Worm (Caenorhabditis elegans) whole organism, late embryonic: ENCODE measurements around the gene Y17G9B.4.

ENCODE experiments used
- K02D7.2 ChIP-seq: sonication (generic microtip); optimal IDR thresholded peaks from 2 replicates; lab custom pipeline; 2017; ENCODE audit warnings: mild to moderate bottlenecking, missing genetic modification characterization, missing compliant biosample characterization
- ceh-2 ChIP-seq: sonication (generic microtip); optimal IDR thresholded peaks from 2 replicates; lab custom pipeline; 2016; ENCODE audit warnings: missing genotype, missing genetic modification characterization, missing compliant biosample characterization
- fkh-10 ChIP-seq: fragments of 150-350 bp; optimal IDR thresholded peaks from 2 replicates; lab custom pipeline; 2014; ENCODE audit warnings: missing biosample characterization, missing genetic modification reagents, missing genetic modification characterization
- hlh-13 ChIP-seq: fragments of 200-800 bp; sonication (Bioruptor generic); optimal IDR thresholded peaks from 2 replicates; lab custom pipeline; 2018; ENCODE audit warnings: mild to moderate bottlenecking, missing genetic modification characterization, missing compliant biosample characterization
- hlh-30 ChIP-seq: sonication (generic microtip); optimal IDR thresholded peaks from 2 replicates; lab custom pipeline; 2017; ENCODE audit warnings: antibody characterized with exemption, missing genetic modification characterization, missing compliant biosample characterization; ENCODE audit not compliant: insufficient read depth
- hlh-8 ChIP-seq: sonication (generic microtip); optimal IDR thresholded peaks from 2 replicates; lab custom pipeline; 2016; ENCODE audit warnings: missing genotype, missing genetic modification characterization, missing compliant biosample characterization
- lim-6 ChIP-seq: sonication (generic microtip); optimal IDR thresholded peaks from 2 replicates; lab custom pipeline; 2016; ENCODE audit warnings: missing genetic modification characterization, missing compliant biosample characterization
- madf-2 ChIP-seq: sonication (generic microtip); optimal IDR thresholded peaks from 2 replicates; lab custom pipeline; 2017; ENCODE audit warnings: missing genetic modification characterization, missing compliant biosample characterization
- npax-4 ChIP-seq: sonication (generic microtip); optimal IDR thresholded peaks from 2 replicates; lab custom pipeline; 2016; ENCODE audit warnings: missing genetic modification characterization, missing compliant biosample characterization
- pag-3 ChIP-seq: sonication (generic microtip); optimal IDR thresholded peaks from 2 replicates; lab custom pipeline; 2016; ENCODE audit warnings: missing compliant biosample characterization, missing genetic modification characterization, borderline replicate concordance
- pha-4 ChIP-seq: fragments of 150-350 bp; optimal IDR thresholded peaks from 2 replicates; lab custom pipeline; 2018; ENCODE audit warnings: missing biosample characterization, missing genetic modification reagents, missing genetic modification characterization
- rnt-1 ChIP-seq: sonication (generic microtip); optimal IDR thresholded peaks from 2 replicates; lab custom pipeline; 2016; ENCODE audit warnings: missing genetic modification characterization, missing compliant biosample characterization
- unc-42 ChIP-seq: sonication (generic microtip); optimal IDR thresholded peaks from 2 replicates; lab custom pipeline; 2016; ENCODE audit warnings: missing genotype, missing genetic modification characterization, missing compliant biosample characterization

DNA sequence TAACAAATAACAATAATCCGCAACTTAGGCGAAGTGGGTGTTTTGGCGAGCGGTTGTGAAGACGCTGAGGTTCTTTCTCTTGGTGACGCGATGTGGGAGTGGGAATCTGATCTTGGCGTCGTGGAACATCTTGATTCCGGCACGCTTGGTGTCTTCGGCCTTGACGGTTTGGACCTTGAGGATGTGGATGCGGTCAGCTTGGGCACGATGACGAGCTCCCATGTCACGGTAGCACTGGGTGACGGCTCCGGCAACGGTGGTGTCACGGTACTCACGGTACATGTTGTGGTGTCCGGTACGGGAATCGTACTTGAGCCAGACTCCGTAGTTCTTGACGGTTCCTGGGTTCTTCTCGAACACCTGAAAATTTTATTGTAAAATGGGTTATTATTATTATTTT, 2.8 kb upstream of the Y17G9B.4 start:
- no peak for TF ChIP-seq unc-42 (tag; lab: Kevin White, UChicago)
- TF ChIP-seq pag-3, result no peak
- TF ChIP-seq rnt-1 (tag; lab: Kevin White, UChicago), result no peak
- TF ChIP-seq hlh-8 (tag; lab: Kevin White, UChicago), result no peak
- no peak for TF ChIP-seq fkh-10 (GFP tag; lab: Kevin White, UChicago)
- no peak for TF ChIP-seq ceh-2 (tag; lab: Kevin White, UChicago)
- no peak for TF ChIP-seq pha-4
- TF ChIP-seq madf-2, result no peak
- no peak for TF ChIP-seq hlh-30 (tag; lab: Kevin White, UChicago)
- TF ChIP-seq K02D7.2 (tag; lab: Kevin White, UChicago), result no peak
- TF ChIP-seq hlh-13 (GFP tag; lab: Kevin White, UChicago), result no peak
- TF ChIP-seq lim-6 (tag; lab: Kevin White, UChicago), result no peak
- TF ChIP-seq npax-4, result no peak
